Comparison of ENCODE assay signal across 2 worm cellular contexts in genomic region chrIII:7715151-7715550, ce11.
TF ChIP-seq lines count a peak whose summit lies in the region.

No protein-coding gene starts in this region.

TF ChIP-seq in whole organism, L4 larva, 104 proteins besides CTCF, POLR2A, EP300 and RAD21:
- TF ChIP-seq Y48G9A.11 (GFP tag; IDR thresholded peaks at IDR 0.05; lab: Robert Waterston, UW): peak; percentile 97
TF ChIP-seq in whole organism, L4 larva: peak in this region for 1; not testable (repeated sequence) for 103.

TF ChIP-seq in whole organism, young adult, 124 proteins besides CTCF, POLR2A, EP300 and RAD21:
- peak; percentile 83 for TF ChIP-seq attf-3 (GFP tag; conservative IDR thresholded peaks at IDR 0.05; lab: Robert Waterston, UW)
